Worm (Caenorhabditis elegans) whole organism, mixed stage, embryonic: ENCODE data around the gene tin-9.1.

Experiments used
- mep-1 ChIP-seq: fragments of 150-350 bp; optimal IDR thresholded peaks from 2 replicates; lab custom pipeline; 2017; ENCODE audit warnings: missing biosample characterization, missing genetic modification reagents, missing genetic modification characterization, inconsistent platforms
- mls-2 ChIP-seq: sonication (generic microtip); optimal IDR thresholded peaks from 2 replicates; lab custom pipeline; 2016; ENCODE audit warnings: mild to moderate bottlenecking, missing genetic modification characterization, moderate library complexity, missing compliant biosample characterization
- nhr-76 ChIP-seq: sonication (generic microtip); optimal IDR thresholded peaks from 2 replicates; lab custom pipeline; 2017; ENCODE audit warnings: missing biosample characterization, missing genetic modification characterization

- TF ChIP-seq mls-2 (tag; lab: Kevin White, UChicago) = no peak
- no peak for TF ChIP-seq mep-1 (tag; lab: Kevin White, UChicago)
- no peak for TF ChIP-seq nhr-76 (tag; lab: Kevin White, UChicago)
Observed at ce11 chrIV:7057677-7058076, 13.3 kb upstream of the tin-9.1 start, which contains the start of gene srx-50.
